Worm (Caenorhabditis elegans) whole organism, L3 larva: ENCODE measurements around the gene acs-11.

Source experiments
- R02D3.7 ChIP-seq: fragments of 150-350 bp; optimal IDR thresholded peaks from 2 replicates; lab custom pipeline; 2014; ENCODE audit warnings: missing biosample characterization, missing genetic modification characterization
- ama-1 ChIP-seq: fragments of 150-350 bp; optimal IDR thresholded peaks from 2 replicates; lab custom pipeline; 2018
- ceh-16 ChIP-seq: sonication (generic microtip); optimal IDR thresholded peaks from 2 replicates; lab custom pipeline; 2017; ENCODE audit warnings: missing biosample characterization, missing genetic modification characterization
- ceh-9 ChIP-seq: sonication (generic microtip); optimal IDR thresholded peaks from 2 replicates; lab custom pipeline; 2018; ENCODE audit warnings: missing biosample characterization, missing genetic modification characterization
- egl-27 ChIP-seq: sonication (generic microtip); optimal IDR thresholded peaks from 4 replicates; lab custom pipeline; 2017; ENCODE audit warnings: missing biosample characterization, missing genetic modification reagents, missing genetic modification characterization
- elt-1 ChIP-seq: fragments of 150-350 bp; optimal IDR thresholded peaks from 2 replicates; lab custom pipeline; 2014; ENCODE audit warnings: missing biosample characterization, missing genetic modification characterization
- elt-2 ChIP-seq: sonication (generic microtip); optimal IDR thresholded peaks from 2 replicates; lab custom pipeline; 2016; ENCODE audit warnings: missing genetic modification reagents, mild to moderate bottlenecking, missing genetic modification characterization, missing compliant biosample characterization
- eor-1 ChIP-seq, 2 experiments: fragments of 150-350 bp; optimal IDR thresholded peaks; 2 replicates each; lab custom pipeline; 2014 to 2018; ENCODE audit warnings: missing biosample characterization in 2 of 2, missing genetic modification characterization in 2 of 2
- hmg-11 ChIP-seq: sonication (generic microtip); optimal IDR thresholded peaks from 2 replicates; lab custom pipeline; 2016; ENCODE audit warnings: missing genetic modification characterization, missing compliant biosample characterization
- jun-1 ChIP-seq: fragments of 150-350 bp; optimal IDR thresholded peaks from 2 replicates; lab custom pipeline; 2014; ENCODE audit warnings: missing biosample characterization, missing genetic modification reagents, missing genetic modification characterization
- lin-15B ChIP-seq: fragments of 150-350 bp; optimal IDR thresholded peaks from 2 replicates; lab custom pipeline; 2014; ENCODE audit warnings: missing biosample characterization, missing genetic modification characterization
- lin-39 ChIP-seq: fragments of 150-350 bp; optimal IDR thresholded peaks from 2 replicates; lab custom pipeline; 2018; ENCODE audit warnings: missing biosample characterization, missing genetic modification reagents, missing genetic modification characterization
- lsy-12 ChIP-seq: sonication (generic microtip); optimal IDR thresholded peaks from 2 replicates; lab custom pipeline; 2016; ENCODE audit warnings: mild to moderate bottlenecking, missing genetic modification characterization, missing compliant biosample characterization
- mdl-1 ChIP-seq: fragments of 150-350 bp; optimal IDR thresholded peaks from 2 replicates; lab custom pipeline; 2014; ENCODE audit warnings: missing biosample characterization, missing genetic modification characterization
- nfya-1 ChIP-seq: sonication (generic microtip); optimal IDR thresholded peaks from 2 replicates; lab custom pipeline; 2017; ENCODE audit warnings: missing genetic modification characterization, mild to moderate bottlenecking, missing compliant biosample characterization, antibody characterized with exemption, moderate library complexity; ENCODE audit not compliant: insufficient read depth
- nhr-11 ChIP-seq: fragments of 150-350 bp; optimal IDR thresholded peaks from 2 replicates; lab custom pipeline; 2014; ENCODE audit warnings: missing biosample characterization, missing genetic modification characterization
- nhr-23 ChIP-seq: fragments of 150-350 bp; optimal IDR thresholded peaks from 2 replicates; lab custom pipeline; 2014; ENCODE audit warnings: missing biosample characterization, missing genetic modification reagents, missing genetic modification characterization
- nhr-43 ChIP-seq: sonication (generic microtip); optimal IDR thresholded peaks from 2 replicates; lab custom pipeline; 2016; ENCODE audit warnings: mild to moderate bottlenecking, missing genetic modification characterization, missing compliant biosample characterization; ENCODE audit not compliant: poor library complexity, severe bottlenecking
- nhr-76 ChIP-seq: fragments of 150-350 bp; sonication (generic microtip); optimal IDR thresholded peaks from 5 replicates; lab custom pipeline; 2014; ENCODE audit warnings: missing biosample characterization, missing genetic modification characterization
- pha-4 ChIP-seq: fragments of 150-350 bp; optimal IDR thresholded peaks from 2 replicates; lab custom pipeline; 2014; ENCODE audit warnings: missing biosample characterization, missing genetic modification reagents, missing genetic modification characterization
- sea-2 ChIP-seq: fragments of 150-350 bp; sonication (generic microtip); optimal IDR thresholded peaks from 4 replicates; lab custom pipeline; 2014; ENCODE audit warnings: missing biosample characterization, missing genetic modification reagents, missing genetic modification characterization
- skn-1 ChIP-seq: fragments of 150-350 bp; optimal IDR thresholded peaks from 2 replicates; lab custom pipeline; 2014; ENCODE audit warnings: missing biosample characterization, missing genetic modification characterization
- tbx-2 ChIP-seq: sonication (generic microtip); optimal IDR thresholded peaks from 2 replicates; lab custom pipeline; 2016; ENCODE audit warnings: mild to moderate bottlenecking, missing genetic modification characterization, missing compliant biosample characterization
- unc-39 ChIP-seq: sonication (generic microtip); optimal IDR thresholded peaks from 4 replicates; lab custom pipeline; 2017; ENCODE audit warnings: missing biosample characterization, missing genetic modification characterization
- unc-62 ChIP-seq: fragments of 150-350 bp; sonication (generic microtip); optimal IDR thresholded peaks from 4 replicates; lab custom pipeline; 2014; ENCODE audit warnings: missing biosample characterization, missing genetic modification reagents, missing genetic modification characterization

The acs-11 gene

ce11 chrII:4790687-4791086, 48.8 kb downstream of the acs-11 start:
- TF ChIP-seq eor-1 (tag; optimal IDR thresholded peaks at IDR 0.05; lab: Kevin White, UChicago) (no peak), ceh-16 (tag; lab: Kevin White, UChicago) (no peak), R02D3.7 (no peak), jun-1 (tag; lab: Kevin White, UChicago) (no peak), lin-15B (tag; lab: Kevin White, UChicago) (no peak), mdl-1 (tag; lab: Kevin White, UChicago) (no peak), unc-62 (GFP tag; lab: Kevin White, UChicago) (no peak), ceh-9 (tag; lab: Kevin White, UChicago) (no peak), nfya-1 (no peak), egl-27 (tag; lab: Kevin White, UChicago) (no peak), elt-1 (tag; lab: Kevin White, UChicago) (no peak)

ce11 chrII:4791272-4791671, 49.3 kb downstream of the acs-11 start, which contains the start of gene F26G1.1:
TSS of gene F26G1.1 (plus strand) at chrII:4791618.
- TF ChIP-seq pha-4 (peak; percentile 51), elt-2 (peak; percentile 45), nfya-1 (peak; percentile 61), ceh-9 (tag; lab: Kevin White, UChicago) (no peak), hmg-11 (tag; lab: Kevin White, UChicago) (peak; percentile 17), lsy-12 (tag; lab: Kevin White, UChicago) (peak; percentile 59), ama-1 (lab: Kevin White, UChicago) (no peak), lin-15B (tag; lab: Kevin White, UChicago) (peak; percentile 36), nhr-76 (no peak), nhr-23 (peak; percentile 45), lin-39 (tag; lab: Kevin White, UChicago) (no peak), nhr-43 (tag; lab: Kevin White, UChicago) (peak; percentile 87), ceh-16 (tag; lab: Kevin White, UChicago) (no peak)

- no peak for TF ChIP-seq nhr-11 (tag; lab: Kevin White, UChicago)
- no peak for TF ChIP-seq nhr-43 (tag; lab: Kevin White, UChicago)
- TF ChIP-seq hmg-11 (tag; lab: Kevin White, UChicago), result no peak
- no peak for TF ChIP-seq lin-39 (tag; lab: Kevin White, UChicago)
- no peak for TF ChIP-seq tbx-2 (tag; lab: Kevin White, UChicago)
- no peak for TF ChIP-seq skn-1 (tag; lab: Kevin White, UChicago)
- no peak for TF ChIP-seq jun-1 (tag; lab: Kevin White, UChicago)
- no peak for TF ChIP-seq ceh-9 (tag; lab: Kevin White, UChicago)
- TF ChIP-seq sea-2 (GFP tag; lab: Kevin White, UChicago), result no peak
- TF ChIP-seq mdl-1 (tag; lab: Kevin White, UChicago), result no peak
- no peak for TF ChIP-seq R02D3.7
- no peak for TF ChIP-seq unc-39 (tag; lab: Kevin White, UChicago)
- TF ChIP-seq ama-1 (lab: Kevin White, UChicago), result no peak
Measured at ce11 chrII:4793320-4793719, 51.4 kb downstream of the acs-11 start.
